Worm (Caenorhabditis elegans) whole organism, L4/young adult: Measurements from ENCODE around the gene ccdc-149.

ENCODE experiments used
- W03F9.2 ChIP-seq: fragments of 150-350 bp; optimal IDR thresholded peaks from 2 replicates; lab custom pipeline; 2014; ENCODE audit warnings: missing biosample characterization, missing genetic modification characterization
- dao-5 ChIP-seq: sonication (generic microtip); optimal IDR thresholded peaks from 2 replicates; lab custom pipeline; 2016; ENCODE audit warnings: missing genotype, missing genetic modification characterization, moderate library complexity, missing compliant biosample characterization
- him-1 ChIP-seq: sonication (generic microtip); optimal IDR thresholded peaks from 2 replicates; lab custom pipeline; 2016; ENCODE audit warnings: missing genotype, missing genetic modification reagents, missing genetic modification characterization, missing compliant biosample characterization

DNA sequence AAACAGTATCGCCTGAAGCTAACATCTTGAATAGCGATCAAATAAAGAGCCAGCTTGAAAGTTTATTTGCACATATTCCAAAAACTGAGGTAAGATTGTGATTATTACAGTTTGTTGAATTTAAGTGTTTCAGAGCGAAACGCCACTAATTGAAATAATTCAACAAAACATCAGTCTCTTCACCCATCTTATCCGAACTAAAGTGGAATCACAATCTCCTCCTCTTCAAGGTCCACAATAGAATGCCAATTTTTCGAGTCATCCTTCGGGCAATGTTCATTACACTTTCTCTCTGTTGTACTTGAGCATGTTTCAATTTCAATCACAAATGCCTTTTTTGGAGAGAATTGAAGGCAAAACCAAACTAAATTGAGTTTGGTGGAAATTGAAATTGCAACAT is 27.2 kb downstream of the ccdc-149 start:
- no peak for TF ChIP-seq him-1
- TF ChIP-seq W03F9.2 (tag; lab: Kevin White, UChicago) = no peak
- no peak for TF ChIP-seq dao-5
